Worm (Caenorhabditis elegans) whole organism, young adult: Measurements from ENCODE around the gene H03G16.1.
A peak's percentile ranks its signal among the peaks of the same experiment; 100 is the strongest.

ENCODE experiments used
- B0336.3 ChIP-seq: fragments of 200-800 bp; sonication (Bioruptor generic); IDR thresholded peaks from 2 replicates; pipeline ENCODE4 v1.3.6; 2022; ENCODE audit warnings: missing genetic modification characterization, missing compliant biosample characterization
- C06A6.2 ChIP-seq: fragments of 200-800 bp; sonication (Bioruptor generic); conservative IDR thresholded peaks from 2 replicates; pipeline ENCODE4 v1.3.6; 2022; ENCODE audit warnings: missing genetic modification characterization, missing compliant biosample characterization
- F57A8.1 ChIP-seq: fragments of 200-800 bp; sonication (Bioruptor generic); optimal IDR thresholded peaks from 2 replicates; lab custom pipeline; 2018; ENCODE audit warnings: mild to moderate bottlenecking, missing genetic modification characterization, moderate library complexity, missing compliant biosample characterization
- K11D2.4 ChIP-seq: fragments of 200-800 bp; sonication (Bioruptor generic); IDR thresholded peaks from 2 replicates; pipeline ENCODE4 v1.3.6; 2022; ENCODE audit warnings: missing genetic modification reagents, missing genetic modification characterization, missing compliant biosample characterization
- Y56A3A.18 ChIP-seq: fragments of 200-800 bp; sonication (Bioruptor generic); IDR thresholded peaks from 2 replicates; pipeline ENCODE4 v1.3.6; 2022; ENCODE audit warnings: missing genetic modification reagents, missing genetic modification characterization, missing compliant biosample characterization
- Y67H2A.10 ChIP-seq: fragments of 200-800 bp; sonication (Bioruptor generic); conservative IDR thresholded peaks from 2 replicates; pipeline ENCODE4 v1.3.6; 2022; ENCODE audit warnings: missing genetic modification reagents, missing genetic modification characterization, missing compliant biosample characterization
- Y95B8A.8 ChIP-seq: fragments of 200-800 bp; sonication (Bioruptor generic); IDR thresholded peaks from 2 replicates; pipeline ENCODE4 v1.3.6; 2022; ENCODE audit warnings: missing genetic modification reagents, missing genetic modification characterization, missing compliant biosample characterization
- ZK185.1 ChIP-seq: sonication (generic microtip); optimal IDR thresholded peaks from 2 replicates; lab custom pipeline; 2016; ENCODE audit warnings: mild to moderate bottlenecking, missing genetic modification characterization, missing compliant biosample characterization; ENCODE audit not compliant: poor library complexity, severe bottlenecking
- ama-1 ChIP-seq, 3 experiments: fragments of 150-350 bp in 1 of 3; sonication (generic microtip) in 2 of 3; optimal IDR thresholded peaks; 2 replicates each; lab custom pipeline; 2014 to 2018; ENCODE audit warnings: missing biosample characterization in 2 of 3, missing genetic modification characterization in 2 of 3, missing genetic modification reagents in 2 of 3
- aptf-2 ChIP-seq: fragments of 200-800 bp; sonication (Bioruptor generic); conservative IDR thresholded peaks from 2 replicates; pipeline ENCODE4 v1.3.6; 2022; ENCODE audit warnings: missing genetic modification reagents, missing genetic modification characterization, missing compliant biosample characterization
- aptf-3 ChIP-seq: fragments of 200-800 bp; sonication (Bioruptor generic); IDR thresholded peaks from 2 replicates; pipeline ENCODE4 v1.3.6; 2022; ENCODE audit warnings: missing genetic modification characterization, missing compliant biosample characterization
- athp-1 ChIP-seq: sonication (generic microtip); optimal IDR thresholded peaks from 2 replicates; lab custom pipeline; 2017; ENCODE audit warnings: mild to moderate bottlenecking, missing genetic modification characterization, missing compliant biosample characterization
- attf-3 ChIP-seq: fragments of 200-800 bp; sonication (Bioruptor generic); conservative IDR thresholded peaks from 2 replicates; pipeline ENCODE4 v1.3.6; 2022; ENCODE audit warnings: missing genetic modification reagents, missing genetic modification characterization, missing compliant biosample characterization
- bed-1 ChIP-seq: fragments of 200-800 bp; sonication (Bioruptor generic); IDR thresholded peaks from 2 replicates; pipeline ENCODE4 v1.3.6; 2022; ENCODE audit warnings: missing genetic modification reagents, missing genetic modification characterization, missing compliant biosample characterization
- ccch-3 ChIP-seq: fragments of 200-800 bp; sonication (Bioruptor generic); optimal IDR thresholded peaks from 2 replicates; lab custom pipeline; 2018; ENCODE audit warnings: mild to moderate bottlenecking, missing genetic modification characterization, missing compliant biosample characterization
- cebp-1 ChIP-seq, 2 experiments: fragments of 200-800 bp in 1 of 2; sonication (Bioruptor generic) in 1 of 2; sonication (generic microtip) in 1 of 2; IDR thresholded peaks in 1 of 2; optimal IDR thresholded peaks in 1 of 2; 2 replicates each; pipeline versions ENCODE4 v1.3.6 to Lab custom; 2017 to 2022; ENCODE audit warnings: missing compliant biosample characterization in 2 of 2, missing genetic modification characterization in 2 of 2, mild to moderate bottlenecking in 1 of 2, missing genetic modification reagents in 1 of 2, moderate library complexity in 1 of 2
- cebp-2 ChIP-seq: fragments of 200-800 bp; sonication (Bioruptor generic); IDR thresholded peaks from 2 replicates; pipeline ENCODE4 v1.3.6; 2022; ENCODE audit warnings: missing genetic modification characterization, missing compliant biosample characterization
- ceh-58 ChIP-seq: fragments of 200-800 bp; sonication (Bioruptor generic); IDR thresholded peaks from 2 replicates; pipeline ENCODE4 v1.3.6; 2022; ENCODE audit warnings: missing genetic modification characterization, missing compliant biosample characterization
- die-1 ChIP-seq: sonication (generic microtip); optimal IDR thresholded peaks from 2 replicates; lab custom pipeline; 2016; ENCODE audit warnings: missing genotype, mild to moderate bottlenecking, missing genetic modification characterization, missing compliant biosample characterization
- dpl-1 ChIP-seq: fragments of 150-350 bp; optimal IDR thresholded peaks from 2 replicates; lab custom pipeline; 2014; ENCODE audit warnings: missing biosample characterization, missing genetic modification reagents, missing genetic modification characterization
- efl-1 ChIP-seq: fragments of 150-350 bp; optimal IDR thresholded peaks from 2 replicates; lab custom pipeline; 2014; ENCODE audit warnings: missing biosample characterization, missing genetic modification reagents, missing genetic modification characterization
- hlh-26 ChIP-seq: fragments of 200-800 bp; sonication (Bioruptor generic); conservative IDR thresholded peaks from 2 replicates; pipeline ENCODE4 v1.3.6; 2022; ENCODE audit warnings: missing genetic modification reagents, missing genetic modification characterization, missing compliant biosample characterization
- lin-26 ChIP-seq: fragments of 200-800 bp; sonication (Bioruptor generic); IDR thresholded peaks from 2 replicates; pipeline ENCODE4 v1.3.6; 2022; ENCODE audit warnings: missing genetic modification reagents, missing genetic modification characterization, missing compliant biosample characterization
- lin-40 ChIP-seq: sonication (generic microtip); optimal IDR thresholded peaks from 2 replicates; lab custom pipeline; 2016; ENCODE audit warnings: missing genetic modification characterization, mild to moderate bottlenecking, missing compliant biosample characterization, missing genotype, missing genetic modification reagents
- lin-54 ChIP-seq: fragments of 200-800 bp; sonication (Bioruptor generic); optimal IDR thresholded peaks from 2 replicates; lab custom pipeline; 2018; ENCODE audit warnings: mild to moderate bottlenecking, missing genetic modification characterization, missing compliant biosample characterization
- lir-1 ChIP-seq: fragments of 200-800 bp; sonication (Bioruptor generic); conservative IDR thresholded peaks from 2 replicates; pipeline ENCODE4 v1.3.6; 2022; ENCODE audit warnings: missing genetic modification reagents, missing genetic modification characterization, missing compliant biosample characterization
- nhr-27 ChIP-seq: fragments of 200-800 bp; sonication (Bioruptor generic); optimal IDR thresholded peaks from 2 replicates; lab custom pipeline; 2018; ENCODE audit warnings: mild to moderate bottlenecking, missing genetic modification characterization, moderate library complexity, missing compliant biosample characterization
- nhr-80 ChIP-seq: sonication (generic microtip); optimal IDR thresholded peaks from 2 replicates; lab custom pipeline; 2016; ENCODE audit warnings: missing genetic modification characterization, missing compliant biosample characterization
- rec-8 ChIP-seq, 2 experiments: sonication (generic microtip); optimal IDR thresholded peaks; 2 replicates each; lab custom pipeline; 2016; ENCODE audit warnings: mild to moderate bottlenecking in 2 of 2, missing genetic modification characterization in 2 of 2, missing genetic modification reagents in 2 of 2, missing genotype in 2 of 2, missing biosample characterization in 1 of 2, missing compliant biosample characterization in 1 of 2, moderate library complexity in 1 of 2
- snpc-4 ChIP-seq, 5 experiments: fragments of 150-350 bp in 1 of 5; sonication (generic microtip) in 4 of 5; optimal IDR thresholded peaks; 2 replicates each; lab custom pipeline; 2014 to 2018; ENCODE audit warnings: missing genetic modification characterization in 5 of 5, missing biosample characterization in 3 of 5, antibody characterized with exemption in 2 of 5, mild to moderate bottlenecking in 2 of 5, missing compliant biosample characterization in 2 of 5, missing genotype in 2 of 5, moderate library complexity in 2 of 5, missing genetic modification reagents in 1 of 5
- tbp1 ChIP-seq: fragments of 200-800 bp; sonication (Bioruptor generic); optimal IDR thresholded peaks from 2 replicates; lab custom pipeline; 2018; ENCODE audit warnings: mild to moderate bottlenecking, missing genetic modification characterization, missing compliant biosample characterization
- tbx-9 ChIP-seq: sonication (generic microtip); optimal IDR thresholded peaks from 2 replicates; lab custom pipeline; 2016; ENCODE audit warnings: borderline replicate concordance, missing genetic modification characterization, inconsistent platforms, missing compliant biosample characterization
- xnd-1 ChIP-seq: sonication (generic microtip); optimal IDR thresholded peaks from 2 replicates; lab custom pipeline; 2016; ENCODE audit warnings: missing genotype, missing genetic modification reagents, missing genetic modification characterization, missing compliant biosample characterization
- zfh-2 ChIP-seq: fragments of 200-800 bp; sonication (Bioruptor generic); conservative IDR thresholded peaks from 2 replicates; pipeline ENCODE4 v1.3.6; 2022; ENCODE audit warnings: missing genetic modification reagents, missing genetic modification characterization, missing compliant biosample characterization
- zim-3 ChIP-seq: sonication (generic microtip); optimal IDR thresholded peaks from 2 replicates; lab custom pipeline; 2017; ENCODE audit warnings: mild to moderate bottlenecking, missing genetic modification characterization, moderate library complexity, missing compliant biosample characterization
- ztf-26 ChIP-seq: sonication (generic microtip); optimal IDR thresholded peaks from 2 replicates; lab custom pipeline; 2017; ENCODE audit warnings: missing genetic modification characterization, missing compliant biosample characterization

H03G16.1 gene

DNA sequence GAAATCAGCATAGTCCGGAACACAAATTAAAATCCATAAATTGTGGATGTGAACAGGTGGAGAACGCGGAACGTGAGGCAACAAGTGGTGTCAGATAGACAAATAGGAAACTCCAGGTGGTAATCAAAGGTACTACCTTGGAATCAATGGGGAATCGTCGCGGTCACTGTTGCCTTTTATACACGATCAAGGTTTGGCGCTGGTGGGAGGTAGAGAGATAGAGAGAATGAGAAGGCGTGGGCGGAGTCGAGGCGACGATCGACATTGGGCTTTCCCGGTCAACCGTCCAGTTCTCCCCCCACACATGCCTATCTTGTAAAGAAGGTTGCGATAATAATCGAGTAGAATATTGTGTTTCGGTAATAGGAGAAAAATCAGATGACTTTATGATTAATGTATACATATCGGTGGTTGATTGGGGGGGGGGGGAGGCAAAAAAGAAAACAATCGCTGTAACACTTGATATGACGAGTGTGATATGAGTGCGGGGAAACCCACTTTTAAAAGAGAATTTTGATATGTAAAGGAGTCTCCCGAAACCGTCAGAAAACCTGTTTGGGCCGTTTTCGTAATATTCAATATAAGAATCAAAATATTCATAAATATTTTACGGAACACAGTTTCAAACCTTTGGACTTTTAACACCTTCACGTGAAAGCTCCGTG is 24.0 kb downstream of the H03G16.1 start, which contains the start of the genes H40L08.8, H40L08.2 and H40L08.7:
Gene H40L08.8 (minus strand): TSS at position 37 of the 665 bp plus-strand sequence.
Gene H40L08.2 (minus strand): TSS at position 148 of the 665 bp plus-strand sequence.
Gene H40L08.7 (minus strand): TSS at position 148 of the 665 bp plus-strand sequence.
- no peak for TF ChIP-seq ceh-58 (GFP tag; lab: Robert Waterston, UW)
- TF ChIP-seq ccch-3 (GFP tag; lab: Kevin White, UChicago), result no peak
- TF ChIP-seq lin-54, result no peak
- no peak for TF ChIP-seq nhr-80
- no peak for TF ChIP-seq zim-3 (tag; lab: Kevin White, UChicago)
- no peak for TF ChIP-seq Y67H2A.10
- TF ChIP-seq efl-1 (GFP tag; lab: Kevin White, UChicago), result no peak
- no peak for TF ChIP-seq ZK185.1 (tag; lab: Kevin White, UChicago)
- no peak for TF ChIP-seq Y56A3A.18 (GFP tag; lab: Robert Waterston, UW)
- TF ChIP-seq B0336.3 (GFP tag; lab: Robert Waterston, UW), result no peak
- TF ChIP-seq rec-8 (tag; optimal IDR thresholded peaks at IDR 0.05; lab: Kevin White, UChicago), result no peak
- no peak for TF ChIP-seq die-1
- no peak for TF ChIP-seq dpl-1
- TF ChIP-seq xnd-1 (tag; lab: Kevin White, UChicago), result no peak
- TF ChIP-seq cebp-2 (GFP tag; lab: Robert Waterston, UW), result no peak
- TF ChIP-seq nhr-27, result no peak

DNA sequence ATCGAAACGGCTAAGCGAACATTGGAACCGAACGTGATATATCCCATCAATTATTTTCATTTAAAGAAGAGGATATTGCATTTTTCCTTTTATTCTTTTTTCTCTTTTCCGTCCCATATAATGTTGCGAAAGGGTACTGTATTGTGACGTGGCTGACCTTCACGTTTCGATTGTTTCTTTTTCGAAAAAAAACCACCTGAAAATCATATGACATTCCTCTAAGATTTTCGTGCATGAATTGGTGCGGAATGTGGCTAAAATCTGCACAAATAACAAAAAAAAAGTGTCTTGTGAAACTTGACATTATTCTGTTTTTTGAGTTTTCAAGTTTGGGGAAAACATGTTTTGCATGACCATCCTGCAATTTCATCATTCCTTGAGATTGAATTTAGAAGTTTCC is 24.6 kb downstream of the H03G16.1 start:
- TF ChIP-seq Y95B8A.8 (GFP tag; lab: Robert Waterston, UW) (no peak), K11D2.4 (0 out of 2 replicates have a peak, but pooled peaks have one; percentile 31), cebp-1 (GFP tag; IDR thresholded peaks at IDR 0.05; lab: Robert Waterston, UW) (no peak), cebp-1 (tag; optimal IDR thresholded peaks at IDR 0.05; lab: Kevin White, UChicago) (peak; percentile 26), die-1 (no peak)

DNA sequence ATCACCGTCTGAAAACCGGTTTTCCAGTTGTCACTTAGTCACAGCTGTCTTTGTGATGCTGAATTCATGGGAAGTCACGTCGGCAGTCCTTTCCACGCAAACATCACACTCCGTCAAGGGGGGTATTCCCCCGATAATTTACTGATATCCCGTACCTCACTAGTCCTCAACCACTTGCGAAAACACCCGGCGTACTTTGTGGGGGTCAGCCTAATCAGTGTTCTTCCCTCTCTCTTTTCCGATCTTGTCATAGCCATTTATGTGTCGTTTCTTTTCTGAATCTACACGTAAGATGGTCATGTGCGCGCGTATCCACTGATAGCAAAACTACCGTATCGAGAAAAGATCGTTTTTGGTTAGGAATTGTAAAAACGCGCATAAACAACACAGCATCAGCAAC is 25.7 kb downstream of the H03G16.1 start:
- TF ChIP-seq lin-40 (tag; lab: Kevin White, UChicago), result peak; percentile 28
- TF ChIP-seq ztf-26 (tag; lab: Kevin White, UChicago), result peak; percentile 59
- TF ChIP-seq cebp-1 (GFP tag; IDR thresholded peaks at IDR 0.05; lab: Robert Waterston, UW), result no peak
- TF ChIP-seq cebp-1 (tag; optimal IDR thresholded peaks at IDR 0.05; lab: Kevin White, UChicago), result peak; percentile 9
- TF ChIP-seq lir-1 (GFP tag; lab: Robert Waterston, UW), result no peak
- TF ChIP-seq, all 124 proteins: peak for 3

DNA sequence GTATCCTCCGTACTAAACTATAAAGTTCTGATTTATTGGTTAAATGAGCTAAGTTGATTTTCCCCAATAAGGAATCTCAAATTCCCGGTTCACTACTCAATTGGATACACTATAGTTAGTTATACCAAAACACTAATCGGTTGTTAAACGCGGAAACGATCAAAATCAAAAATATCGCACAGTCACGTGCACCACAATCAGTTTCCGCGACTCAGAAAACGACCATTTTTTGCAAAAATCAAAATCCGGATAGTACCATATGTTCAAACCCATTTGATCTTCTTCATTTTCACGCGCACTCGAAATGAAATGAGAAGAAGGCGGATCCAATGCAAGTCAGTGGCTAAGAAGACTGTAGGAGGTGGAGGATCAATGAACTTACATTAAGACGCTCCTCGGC is 27.8 kb downstream of the H03G16.1 start:
- TF ChIP-seq ceh-58 (GFP tag; lab: Robert Waterston, UW) (no peak), lin-26 (GFP tag; lab: Robert Waterston, UW) (0 out of 2 replicates have a peak, but pooled peaks have one; percentile 22)

DNA sequence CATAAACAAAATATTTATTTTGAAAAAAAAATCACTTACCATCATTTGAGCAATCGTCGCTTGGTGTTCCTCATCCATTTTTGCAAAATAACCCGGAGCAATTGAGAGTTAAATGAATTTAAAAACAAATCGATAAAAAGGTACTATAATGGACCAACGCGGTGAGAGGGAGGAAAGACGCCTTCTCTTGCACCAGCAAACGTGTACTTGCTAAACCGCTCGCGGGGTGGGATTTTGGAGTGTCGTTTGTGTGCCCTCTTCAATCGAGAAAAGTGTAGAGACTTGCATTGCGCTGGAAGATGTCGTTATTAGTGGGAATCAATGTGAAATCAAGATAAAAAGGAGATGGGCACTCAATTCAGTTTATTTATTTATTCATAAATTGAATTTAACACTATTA is 30.1 kb downstream of the H03G16.1 start, which contains the start of gene H40L08.1:
Gene H40L08.1 (minus strand): TSS at position 292 of the 400 bp plus-strand sequence.
- TF ChIP-seq ccch-3 (GFP tag; lab: Kevin White, UChicago) (no peak), ama-1 (optimal IDR thresholded peaks at IDR 0.05; lab: Kevin White, UChicago) (no peak), ama-1 (GFP tag; optimal IDR thresholded peaks at IDR 0.05; lab: Kevin White, UChicago) (no peak), aptf-3 (GFP tag; lab: Robert Waterston, UW) (no peak), lin-40 (tag; lab: Kevin White, UChicago) (no peak), attf-3 (GFP tag; lab: Robert Waterston, UW) (peak; percentile 90)

DNA sequence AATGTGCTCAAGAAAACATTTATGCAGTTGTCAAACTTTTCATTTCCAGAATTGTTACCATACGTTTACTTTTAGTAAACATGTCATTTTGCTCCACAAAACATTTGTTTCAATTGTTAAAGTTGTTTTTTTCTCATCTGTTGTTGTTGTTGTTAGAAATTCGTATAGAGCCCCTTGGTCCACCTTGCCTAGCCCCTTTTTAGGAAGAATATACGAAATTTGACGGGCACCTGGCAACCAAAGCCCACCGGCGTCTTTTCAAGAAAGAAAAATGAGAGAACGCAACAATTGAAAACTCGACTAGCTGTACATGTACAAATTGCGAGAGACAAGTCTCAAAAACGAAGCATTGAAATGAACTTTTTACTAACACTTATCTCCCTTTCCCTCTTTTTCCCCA is 30.7 kb downstream of the H03G16.1 start, which contains the start of gene F09B12.5:
Gene F09B12.5 (plus strand): TSS at position 301 of the 400 bp plus-strand sequence.
- no peak for TF ChIP-seq tbx-9
- no peak for TF ChIP-seq Y95B8A.8 (GFP tag; lab: Robert Waterston, UW)
- no peak for TF ChIP-seq C06A6.2 (GFP tag; lab: Robert Waterston, UW)
- TF ChIP-seq bed-1 (GFP tag; lab: Robert Waterston, UW), result no peak
- TF ChIP-seq lin-26 (GFP tag; lab: Robert Waterston, UW), result no peak
- no peak for TF ChIP-seq F57A8.1 (GFP tag; lab: Kevin White, UChicago)
- no peak for TF ChIP-seq aptf-3 (GFP tag; lab: Robert Waterston, UW)
- TF ChIP-seq tbp1 (GFP tag; lab: Kevin White, UChicago), result no peak
- no peak for TF ChIP-seq snpc-4 (GFP tag; optimal IDR thresholded peaks at IDR 0.05; lab: Kevin White, UChicago)
- TF ChIP-seq snpc-4 (tag; optimal IDR thresholded peaks at IDR 0.05; lab: Kevin White, UChicago), result no peak
- TF ChIP-seq athp-1 (tag; lab: Kevin White, UChicago), result no peak
- TF ChIP-seq hlh-26 (GFP tag; lab: Robert Waterston, UW), result no peak
- TF ChIP-seq aptf-2 (GFP tag; lab: Robert Waterston, UW), result no peak
- no peak for TF ChIP-seq zfh-2
